Worm (Caenorhabditis elegans) whole organism, L2 larva: Measurements from ENCODE around the gene ZK669.2.
A peak's percentile ranks its signal among the peaks of the same experiment; 100 is the strongest.

ENCODE experiments used
- C34F6.9 ChIP-seq: fragments of 150-350 bp; optimal IDR thresholded peaks from 2 replicates; lab custom pipeline; 2014; ENCODE audit warnings: missing biosample characterization, missing genetic modification characterization
- F13H6.1 ChIP-seq: sonication (generic microtip); optimal IDR thresholded peaks from 2 replicates; lab custom pipeline; 2016; ENCODE audit warnings: missing genetic modification characterization, missing compliant biosample characterization
- R02D3.7 ChIP-seq: fragments of 150-350 bp; optimal IDR thresholded peaks from 2 replicates; lab custom pipeline; 2014; ENCODE audit warnings: missing biosample characterization, missing genetic modification characterization
- Y55F3AM.14 ChIP-seq: fragments of 200-800 bp; sonication (Bioruptor generic); optimal IDR thresholded peaks from 2 replicates; lab custom pipeline; 2018; ENCODE audit warnings: mild to moderate bottlenecking, missing genetic modification characterization, missing compliant biosample characterization
- alr-1 ChIP-seq: fragments of 150-350 bp; optimal IDR thresholded peaks from 2 replicates; lab custom pipeline; 2014; ENCODE audit warnings: missing biosample characterization, missing genetic modification characterization
- aly-2 ChIP-seq: fragments of 150-350 bp; optimal IDR thresholded peaks from 2 replicates; lab custom pipeline; 2014; ENCODE audit warnings: missing biosample characterization, missing genetic modification characterization
- ama-1 ChIP-seq: fragments of 150-350 bp; optimal IDR thresholded peaks from 2 replicates; lab custom pipeline; 2018; ENCODE audit warnings: inconsistent platforms
- blmp-1 ChIP-seq: sonication (generic microtip); optimal IDR thresholded peaks from 2 replicates; lab custom pipeline; 2017; ENCODE audit warnings: missing genetic modification characterization, mild to moderate bottlenecking, missing compliant biosample characterization, antibody characterized with exemption, moderate library complexity; ENCODE audit not compliant: insufficient read depth
- ceh-16 ChIP-seq: fragments of 150-350 bp; optimal IDR thresholded peaks from 2 replicates; lab custom pipeline; 2014; ENCODE audit warnings: missing biosample characterization, missing genetic modification characterization
- ceh-82 ChIP-seq: fragments of 150-350 bp; optimal IDR thresholded peaks from 2 replicates; lab custom pipeline; 2014; ENCODE audit warnings: missing biosample characterization, missing genetic modification characterization
- crh-2 ChIP-seq: sonication (generic microtip); optimal IDR thresholded peaks from 2 replicates; lab custom pipeline; 2017; ENCODE audit warnings: missing biosample characterization, missing genetic modification characterization
- egl-27 ChIP-seq: sonication (generic microtip); optimal IDR thresholded peaks from 3 replicates; lab custom pipeline; 2017; ENCODE audit warnings: missing biosample characterization, missing genetic modification reagents, missing genetic modification characterization
- elt-1 ChIP-seq: fragments of 150-350 bp; optimal IDR thresholded peaks from 2 replicates; lab custom pipeline; 2014; ENCODE audit warnings: missing biosample characterization, missing genetic modification characterization
- elt-3 ChIP-seq: sonication (generic microtip); optimal IDR thresholded peaks from 2 replicates; lab custom pipeline; 2017; ENCODE audit warnings: missing biosample characterization, missing genetic modification characterization
- fos-1 ChIP-seq: fragments of 150-350 bp; optimal IDR thresholded peaks from 2 replicates; lab custom pipeline; 2014; ENCODE audit warnings: missing biosample characterization, missing genetic modification characterization
- gmeb-1 ChIP-seq: fragments of 150-350 bp; optimal IDR thresholded peaks from 2 replicates; lab custom pipeline; 2014; ENCODE audit warnings: missing biosample characterization, missing genetic modification characterization
- lin-11 ChIP-seq: fragments of 150-350 bp; sonication (generic microtip); optimal IDR thresholded peaks from 2 replicates; lab custom pipeline; 2014; ENCODE audit warnings: missing biosample characterization, missing genetic modification characterization, inconsistent platforms, mixed read lengths
- lin-13 ChIP-seq: fragments of 150-350 bp; optimal IDR thresholded peaks from 2 replicates; lab custom pipeline; 2014; ENCODE audit warnings: missing biosample characterization, missing genetic modification reagents, missing genetic modification characterization
- lin-39 ChIP-seq: fragments of 150-350 bp; optimal IDR thresholded peaks from 2 replicates; lab custom pipeline; 2014; ENCODE audit warnings: missing biosample characterization, missing genetic modification reagents, missing genetic modification characterization
- lsy-2 ChIP-seq, 2 experiments: fragments of 150-350 bp in 1 of 2; sonication (generic microtip) in 1 of 2; optimal IDR thresholded peaks; 2 replicates each; lab custom pipeline; 2014 to 2017; ENCODE audit warnings: missing biosample characterization in 2 of 2, missing genetic modification characterization in 2 of 2
- mab-5 ChIP-seq: fragments of 150-350 bp; optimal IDR thresholded peaks from 2 replicates; lab custom pipeline; 2014; ENCODE audit warnings: missing biosample characterization, missing genetic modification characterization
- mbf-1 ChIP-seq: sonication (generic microtip); optimal IDR thresholded peaks from 2 replicates; lab custom pipeline; 2017; ENCODE audit warnings: missing biosample characterization, missing genetic modification characterization
- mdl-1 ChIP-seq, 2 experiments: fragments of 150-350 bp in 1 of 2; sonication (generic microtip) in 1 of 2; optimal IDR thresholded peaks; 2 replicates each; lab custom pipeline; 2017; ENCODE audit warnings: missing biosample characterization in 2 of 2, missing genetic modification characterization in 2 of 2
- nhr-10 ChIP-seq: sonication (generic microtip); optimal IDR thresholded peaks from 2 replicates; lab custom pipeline; 2017; ENCODE audit warnings: missing biosample characterization, missing genetic modification characterization
- nhr-11 ChIP-seq: fragments of 150-350 bp; optimal IDR thresholded peaks from 2 replicates; lab custom pipeline; 2014; ENCODE audit warnings: missing biosample characterization, missing genetic modification characterization
- nhr-129 ChIP-seq: fragments of 150-350 bp; optimal IDR thresholded peaks from 2 replicates; lab custom pipeline; 2014; ENCODE audit warnings: missing biosample characterization, missing genetic modification characterization
- nhr-23 ChIP-seq: fragments of 150-350 bp; optimal IDR thresholded peaks from 2 replicates; lab custom pipeline; 2014; ENCODE audit warnings: missing biosample characterization, missing genetic modification reagents, missing genetic modification characterization
- nhr-237 ChIP-seq: fragments of 150-350 bp; optimal IDR thresholded peaks from 2 replicates; lab custom pipeline; 2014; ENCODE audit warnings: missing biosample characterization, missing genetic modification characterization
- nhr-25 ChIP-seq: fragments of 150-350 bp; sonication (generic microtip); optimal IDR thresholded peaks from 3 replicates; lab custom pipeline; 2014; ENCODE audit warnings: missing biosample characterization, missing genetic modification characterization
- nhr-6 ChIP-seq: fragments of 150-350 bp; optimal IDR thresholded peaks from 2 replicates; lab custom pipeline; 2014; ENCODE audit warnings: missing biosample characterization, missing genetic modification characterization
- nhr-77 ChIP-seq: fragments of 150-350 bp; optimal IDR thresholded peaks from 2 replicates; lab custom pipeline; 2014; ENCODE audit warnings: missing biosample characterization, missing genetic modification characterization
- peb-1 ChIP-seq: fragments of 150-350 bp; optimal IDR thresholded peaks from 2 replicates; lab custom pipeline; 2014; ENCODE audit warnings: missing biosample characterization, missing genetic modification characterization
- sem-4 ChIP-seq: fragments of 150-350 bp; optimal IDR thresholded peaks from 2 replicates; lab custom pipeline; 2014; ENCODE audit warnings: missing biosample characterization, missing genetic modification reagents, missing genetic modification characterization
- sma-3 ChIP-seq: sonication (generic microtip); optimal IDR thresholded peaks from 2 replicates; lab custom pipeline; 2016; ENCODE audit warnings: missing genetic modification reagents, missing genetic modification characterization, missing compliant biosample characterization
- sma-9 ChIP-seq, 2 experiments: fragments of 150-350 bp in 1 of 2; sonication (generic microtip) in 1 of 2; optimal IDR thresholded peaks; 2 replicates each; lab custom pipeline; 2014 to 2016; ENCODE audit warnings: missing genetic modification characterization in 2 of 2, mild to moderate bottlenecking in 1 of 2, missing biosample characterization in 1 of 2, missing compliant biosample characterization in 1 of 2, missing genetic modification reagents in 1 of 2, moderate library complexity in 1 of 2
- unc-39 ChIP-seq: fragments of 150-350 bp; optimal IDR thresholded peaks from 2 replicates; lab custom pipeline; 2014; ENCODE audit warnings: missing biosample characterization, missing genetic modification characterization
- unc-55 ChIP-seq: fragments of 150-350 bp; sonication (generic microtip); optimal IDR thresholded peaks from 3 replicates; lab custom pipeline; 2014; ENCODE audit warnings: missing biosample characterization, missing genetic modification reagents, missing genetic modification characterization
- unc-62 ChIP-seq: fragments of 150-350 bp; optimal IDR thresholded peaks from 2 replicates; lab custom pipeline; 2014; ENCODE audit warnings: missing biosample characterization, missing genetic modification reagents, missing genetic modification characterization
- zag-1 ChIP-seq: fragments of 150-350 bp; optimal IDR thresholded peaks from 2 replicates; lab custom pipeline; 2014; ENCODE audit warnings: missing biosample characterization, missing genetic modification characterization
- ztf-1 ChIP-seq: fragments of 200-800 bp; sonication (Bioruptor generic); conservative IDR thresholded peaks from 2 replicates; pipeline ENCODE4 v1.3.6; 2022; ENCODE audit warnings: missing genetic modification characterization, missing compliant biosample characterization
- ztf-11 ChIP-seq: sonication (generic microtip); optimal IDR thresholded peaks from 2 replicates; lab custom pipeline; 2017; ENCODE audit warnings: missing biosample characterization, missing genetic modification characterization
- ztf-4 ChIP-seq: fragments of 150-350 bp; optimal IDR thresholded peaks from 2 replicates; lab custom pipeline; 2014; ENCODE audit warnings: missing biosample characterization, missing genetic modification characterization

ZK669.2 gene

ce11 chrII:7955548-7955947, 17.6 kb upstream of the ZK669.2 start:
- TF ChIP-seq unc-55 (GFP tag; lab: Kevin White, UChicago) (peak; percentile 46), unc-39 (tag; lab: Kevin White, UChicago) (no peak)

ce11 chrII:7948278-7948677, 10.3 kb upstream of the ZK669.2 start:
- TF ChIP-seq C34F6.9 (tag; lab: Kevin White, UChicago): no peak
- TF ChIP-seq nhr-23 (tag; lab: Kevin White, UChicago): no peak
- TF ChIP-seq fos-1 (tag; lab: Kevin White, UChicago): no peak
- TF ChIP-seq R02D3.7: no peak
- no peak for TF ChIP-seq nhr-129 (tag; lab: Kevin White, UChicago)
- no peak for TF ChIP-seq egl-27 (tag; lab: Kevin White, UChicago)
- no peak for TF ChIP-seq Y55F3AM.14 (GFP tag; lab: Kevin White, UChicago)
- TF ChIP-seq elt-1 (tag; lab: Kevin White, UChicago): no peak
- no peak for TF ChIP-seq lin-13 (GFP tag; lab: Kevin White, UChicago)
- no peak for TF ChIP-seq mdl-1 (tag; optimal IDR thresholded peaks at IDR 0.05; lab: Kevin White, UChicago)
- TF ChIP-seq gmeb-1 (tag; lab: Kevin White, UChicago): no peak
- TF ChIP-seq peb-1 (tag; lab: Kevin White, UChicago): no peak
- no peak for TF ChIP-seq elt-3 (tag; lab: Kevin White, UChicago)
- no peak for TF ChIP-seq ztf-1 (GFP tag; lab: Robert Waterston, UW)
- no peak for TF ChIP-seq F13H6.1 (tag; lab: Kevin White, UChicago)
- no peak for TF ChIP-seq aly-2 (tag; lab: Kevin White, UChicago)
- TF ChIP-seq ztf-4 (tag; lab: Kevin White, UChicago): no peak
- no peak for TF ChIP-seq nhr-237 (tag; lab: Kevin White, UChicago)

ce11 chrII:7946830-7947425, 8.9 kb upstream of the ZK669.2 start, which contains the start of gene ZK669.5:
Gene ZK669.5, minus strand, starts transcription at chrII:7946880.
- TF ChIP-seq nhr-10 (tag; lab: Kevin White, UChicago) (no peak), zag-1 (tag; lab: Kevin White, UChicago) (no peak), mbf-1 (tag; lab: Kevin White, UChicago) (no peak), crh-2 (tag; lab: Kevin White, UChicago) (peak; percentile 54), nhr-25 (tag; lab: Kevin White, UChicago) (peak; percentile 55), elt-1 (tag; lab: Kevin White, UChicago) (no peak), nhr-6 (tag; lab: Kevin White, UChicago) (no peak), mab-5 (no peak), lsy-2 (tag; optimal IDR thresholded peaks at IDR 0.05; lab: Kevin White, UChicago) (no peak), C34F6.9 (tag; lab: Kevin White, UChicago) (no peak), sma-9 (GFP tag; optimal IDR thresholded peaks at IDR 0.05; lab: Kevin White, UChicago) (peak; percentile 45), sma-9 (tag; optimal IDR thresholded peaks at IDR 0.05; lab: Kevin White, UChicago) (no peak), blmp-1 (no peak), lin-39 (tag; lab: Kevin White, UChicago) (no peak)

ce11 chrII:7945168-7945567, 7.2 kb upstream of the ZK669.2 start, which contains the start of gene dbt-1:
Gene dbt-1, minus strand, starts transcription at chrII:7945206.
- TF ChIP-seq zag-1 (tag; lab: Kevin White, UChicago) (no peak), ceh-16 (tag; lab: Kevin White, UChicago) (no peak), nhr-11 (tag; lab: Kevin White, UChicago) (no peak), R02D3.7 (peak; percentile 46), nhr-25 (tag; lab: Kevin White, UChicago) (peak; percentile 81), mab-5 (peak; percentile 79), unc-62 (GFP tag; lab: Kevin White, UChicago) (no peak), nhr-6 (tag; lab: Kevin White, UChicago) (peak; percentile 71), ztf-11 (tag; lab: Kevin White, UChicago) (no peak), nhr-23 (tag; lab: Kevin White, UChicago) (no peak), nhr-77 (tag; lab: Kevin White, UChicago) (no peak), sma-9 (GFP tag; optimal IDR thresholded peaks at IDR 0.05; lab: Kevin White, UChicago) (peak; percentile 91), sma-9 (tag; optimal IDR thresholded peaks at IDR 0.05; lab: Kevin White, UChicago) (no peak), peb-1 (tag; lab: Kevin White, UChicago) (no peak), sem-4 (tag; lab: Kevin White, UChicago) (no peak), crh-2 (tag; lab: Kevin White, UChicago) (peak; percentile 87), nhr-129 (tag; lab: Kevin White, UChicago) (peak; percentile 84), Y55F3AM.14 (GFP tag; lab: Kevin White, UChicago) (no peak), ceh-82 (tag; lab: Kevin White, UChicago) (peak; percentile 12), mdl-1 (tag; optimal IDR thresholded peaks at IDR 0.05; lab: Kevin White, UChicago) (peak; percentile 3 to 35), sma-3 (GFP tag; lab: Kevin White, UChicago) (peak; percentile 73), unc-55 (GFP tag; lab: Kevin White, UChicago) (peak; percentile 84), lin-11 (tag; lab: Kevin White, UChicago) (peak; percentile 76), gmeb-1 (tag; lab: Kevin White, UChicago) (peak; percentile 99), ztf-1 (GFP tag; lab: Robert Waterston, UW) (no peak), ama-1 (lab: Kevin White, UChicago) (peak; percentile 82), lsy-2 (tag; optimal IDR thresholded peaks at IDR 0.05; lab: Kevin White, UChicago) (peak; percentile 87 to 94), blmp-1 (peak; percentile 51), C34F6.9 (tag; lab: Kevin White, UChicago) (peak; percentile 86), lin-13 (GFP tag; lab: Kevin White, UChicago) (peak; percentile 64), F13H6.1 (tag; lab: Kevin White, UChicago) (peak; percentile 76), elt-3 (tag; lab: Kevin White, UChicago) (no peak), lin-39 (tag; lab: Kevin White, UChicago) (no peak), alr-1 (tag; lab: Kevin White, UChicago) (no peak), nhr-10 (tag; lab: Kevin White, UChicago) (peak; percentile 29), egl-27 (tag; lab: Kevin White, UChicago) (peak; percentile 80)
